Fruit fly (Drosophila melanogaster) whole organism, pupa: ENCODE measurements around the gene Ilp8.
A peak's percentile ranks its signal among the peaks of the same experiment; 100 is the strongest.

Experiments used
- CG10348 ChIP-seq: fragments of 200-800 bp; sonication (Bioruptor generic); IDR thresholded peaks from 2 replicates; pipeline ENCODE4 v1.3.6; 2022; ENCODE audit warnings: missing biosample characterization, missing genetic modification characterization
- CG15710 ChIP-seq: fragments of 200-800 bp; sonication (Bioruptor generic); optimal IDR thresholded peaks from 2 replicates; lab custom pipeline; 2018; ENCODE audit warnings: missing biosample characterization, mild to moderate bottlenecking, missing genetic modification characterization, moderate library complexity
- CG17806 ChIP-seq: fragments of 200-800 bp; sonication (Bioruptor generic); optimal IDR thresholded peaks from 2 replicates; lab custom pipeline; 2018; ENCODE audit warnings: missing biosample characterization, mild to moderate bottlenecking, missing genetic modification characterization, moderate library complexity
- CG34367 ChIP-seq: fragments of 200-800 bp; sonication (Bioruptor generic); optimal IDR thresholded peaks from 2 replicates; lab custom pipeline; 2018; ENCODE audit warnings: missing biosample characterization, mild to moderate bottlenecking, missing genetic modification characterization
- CG4496 ChIP-seq: fragments of 200-800 bp; sonication (Bioruptor generic); IDR thresholded peaks from 3 replicates; pipeline ENCODE4 v1.3.6; 2022; ENCODE audit warnings: missing biosample characterization, missing genetic modification characterization
- CG8301 ChIP-seq: fragments of 200-800 bp; sonication (Bioruptor generic); optimal IDR thresholded peaks from 2 replicates; lab custom pipeline; 2018; ENCODE audit warnings: missing biosample characterization, mild to moderate bottlenecking, missing genetic modification characterization
- EcR ChIP-seq: fragments of 200-800 bp; sonication (Bioruptor generic); optimal IDR thresholded peaks from 3 replicates; lab custom pipeline; 2019; ENCODE audit warnings: missing biosample characterization, missing genetic modification characterization, mild to moderate bottlenecking, moderate library complexity, missing genetic modification reagents
- Pif1A ChIP-seq: fragments of 200-800 bp; sonication (Bioruptor generic); optimal IDR thresholded peaks from 3 replicates; lab custom pipeline; 2016; ENCODE audit warnings: missing biosample characterization, missing genetic modification characterization
- Pif1B ChIP-seq: fragments of 200-800 bp; sonication (Bioruptor generic); optimal IDR thresholded peaks from 3 replicates; lab custom pipeline; 2016; ENCODE audit warnings: missing biosample characterization, missing genetic modification characterization
- Snoo ChIP-seq: fragments of 200-800 bp; sonication (Bioruptor generic); optimal IDR thresholded peaks from 3 replicates; lab custom pipeline; 2017; ENCODE audit warnings: missing biosample characterization, mild to moderate bottlenecking, missing genetic modification characterization, inconsistent platforms
- rn ChIP-seq: fragments of 200-800 bp; sonication (Bioruptor generic); IDR thresholded peaks from 2 replicates; pipeline ENCODE4 v1.3.6; 2022; ENCODE audit warnings: missing biosample characterization, missing genetic modification characterization

Ilp8 gene

DNA sequence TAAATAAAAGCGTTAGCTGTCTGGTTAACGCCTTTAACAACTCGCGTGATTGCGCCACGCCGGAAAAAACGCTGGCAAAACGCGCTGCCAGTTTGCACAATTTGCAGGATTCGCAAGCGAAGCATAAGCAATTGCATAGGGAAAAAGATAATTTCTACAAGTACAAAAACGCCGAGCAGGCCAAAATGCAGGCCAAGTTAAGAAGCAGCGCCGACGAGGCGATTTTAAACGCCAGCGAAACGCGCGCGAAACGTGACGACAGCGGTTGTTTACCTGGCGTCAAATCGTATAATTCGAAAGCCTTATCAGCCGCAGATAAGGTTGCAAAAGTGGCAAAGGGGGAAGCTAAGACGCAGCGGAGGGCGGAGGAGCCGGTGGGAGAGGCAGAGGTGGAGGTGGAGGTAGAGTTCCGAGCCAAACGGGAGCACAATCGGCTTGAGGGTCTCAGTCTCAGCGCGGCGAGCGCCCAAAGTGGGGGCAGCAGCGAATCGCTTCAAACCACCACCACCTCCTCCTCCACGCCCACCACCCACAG is 50.7 kb downstream of the Ilp8 start:
- TF ChIP-seq Pif1A (GFP tag; lab: Kevin White, UChicago) (no peak), Snoo (no peak), CG8301 (tag; lab: Kevin White, UChicago) (no peak), Pif1B (GFP tag; lab: Kevin White, UChicago) (no peak), CG4496 (GFP tag; lab: Robert Waterston, UW) (0 out of 3 replicates have a peak, but pooled peaks have one; percentile 9), EcR (GFP tag; lab: Kevin White, UChicago) (peak; percentile 27), rn (GFP tag; lab: Robert Waterston, UW) (no peak), CG34367 (no peak), CG10348 (GFP tag; lab: Robert Waterston, UW) (no peak), CG15710 (tag; lab: Kevin White, UChicago) (no peak), CG17806 (tag; lab: Kevin White, UChicago) (no peak)
- TF ChIP-seq, all 21 proteins: peak for 2
